Fruit fly (Drosophila melanogaster): Measurements from ENCODE around the gene CG3309.
A peak's percentile ranks its signal among the peaks of the same experiment; 100 is the strongest.

CG3309 gene

dm6 chrX:5311838-5312339, 17.3 kb downstream of the CG3309 start, which contains the start of the genes TrxT and dhd (continued):
- TF ChIP-seq dmrt11E (tag; optimal IDR thresholded peaks at IDR 0.05) (peak; percentile 28), unpg (GFP tag; optimal IDR thresholded peaks at IDR 0.05) (no peak), Adf1 (GFP tag; IDR thresholded peaks at IDR 0.05) (peak; percentile 37; the same call in 1 of the 2 replicates), crp (GFP tag; optimal IDR thresholded peaks at IDR 0.05) (no peak), CG12942 (GFP tag; optimal IDR thresholded peaks at IDR 0.05) (no peak), MBD-R2 (GFP tag; IDR thresholded peaks at IDR 0.05) (peak; percentile 70), yki (optimal IDR thresholded peaks at IDR 0.05) (no peak), CG11504 (tag; optimal IDR thresholded peaks at IDR 0.05) (no peak), CG9817 (tag; optimal IDR thresholded peaks at IDR 0.05) (no peak), Hr39 (optimal IDR thresholded peaks at IDR 0.05) (no peak), vvl (GFP tag; IDR thresholded peaks at IDR 0.05) (peak; percentile 87), CG8290 (GFP tag; optimal IDR thresholded peaks at IDR 0.05) (peak; percentile 81), CG8290 (tag; optimal IDR thresholded peaks at IDR 0.05) (peak; percentile 72 to 93), Hmr (GFP tag; optimal IDR thresholded peaks at IDR 0.05) (no peak), Doc2 (GFP tag; IDR thresholded peaks at IDR 0.05) (no peak), odd (GFP tag; optimal IDR thresholded peaks at IDR 0.05) (no peak), ssp (GFP tag; IDR thresholded peaks at IDR 0.05) (peak; percentile 21; the same call in 1 of the 2 replicates), pho (GFP tag; optimal IDR thresholded peaks at IDR 0.05) (peak; percentile 17), grau (tag; optimal IDR thresholded peaks at IDR 0.05) (peak; percentile 22), CG7987 (GFP tag; optimal IDR thresholded peaks at IDR 0.05) (peak; percentile 48), danr (GFP tag; IDR thresholded peaks at IDR 0.05) (no peak), CG10321 (GFP tag; IDR thresholded peaks at IDR 0.05) (no peak), CG3838 (GFP tag; optimal IDR thresholded peaks at IDR 0.05) (no peak), pita (GFP tag; optimal IDR thresholded peaks at IDR 0.05) (no peak), ind (GFP tag; optimal IDR thresholded peaks at IDR 0.05) (peak; percentile 9), Scr (GFP tag; IDR thresholded peaks at IDR 0.05; ENCODE audit: partially characterized antibody) (peak; percentile 38), CG14860 (GFP tag; IDR thresholded peaks at IDR 0.05; ENCODE audit: partially characterized antibody) (no peak), twi (tag; optimal IDR thresholded peaks at IDR 0.05) (no peak), HmgZ (tag; optimal IDR thresholded peaks at IDR 0.05) (peak; percentile 49), CG14014 (GFP tag; IDR thresholded peaks at IDR 0.05) (0 out of 2 replicates have a peak, but pooled peaks have one; percentile 34), CG10462 (GFP tag; optimal IDR thresholded peaks at IDR 0.05) (no peak), CG7271 (tag; optimal IDR thresholded peaks at IDR 0.05) (no peak), br (optimal IDR thresholded peaks at IDR 0.05) (no peak), mld (GFP tag; IDR thresholded peaks at IDR 0.05; ENCODE audit: partially characterized antibody) (0 out of 3 replicates have a peak, but pooled peaks have one; percentile 38), amos (GFP tag; IDR thresholded peaks at IDR 0.05; ENCODE audit: partially characterized antibody) (peak; percentile 54; the same call in 1 of the 2 replicates), chm (GFP tag; IDR thresholded peaks at IDR 0.05) (peak; percentile 58), Ssrp (tag; optimal IDR thresholded peaks at IDR 0.05) (no peak), Fer1 (GFP tag; optimal IDR thresholded peaks at IDR 0.05) (peak; percentile 50), CG32532 (GFP tag; IDR thresholded peaks at IDR 0.05) (peak; percentile 57; the same call in 1 of the 2 replicates), lab (GFP tag; optimal IDR thresholded peaks at IDR 0.05) (no peak), Dref (GFP tag; IDR thresholded peaks at IDR 0.05) (peak; percentile 80), CG1233 (GFP tag; optimal IDR thresholded peaks at IDR 0.05) (peak; percentile 31), CG4820 (GFP tag; optimal IDR thresholded peaks at IDR 0.05) (no peak), HLHmδ (GFP tag; optimal IDR thresholded peaks at IDR 0.05) (peak; percentile 21), CG31388 (GFP tag; optimal IDR thresholded peaks at IDR 0.05) (no peak), peb (GFP tag; IDR thresholded peaks at IDR 0.05) (0 out of 2 replicates have a peak, but pooled peaks have one; percentile 16), CG11456 (GFP tag; IDR thresholded peaks at IDR 0.05) (0 out of 3 replicates have a peak, but pooled peaks have one; percentile 57), CG12071 (GFP tag; optimal IDR thresholded peaks at IDR 0.05) (no peak), psq (GFP tag; optimal IDR thresholded peaks at IDR 0.05) (no peak), Atf6 (GFP tag; IDR thresholded peaks at IDR 0.05) (0 out of 2 replicates have a peak, but pooled peaks have one; percentile 29), CG17568 (GFP tag; optimal IDR thresholded peaks at IDR 0.05) (no peak)
